Worm (Caenorhabditis elegans) whole organism, L2 larva: ENCODE data around the gene C50C3.12.

ENCODE experiments used
- C34F6.9 ChIP-seq: fragments of 150-350 bp; optimal IDR thresholded peaks from 2 replicates; lab custom pipeline; 2014; ENCODE audit warnings: missing biosample characterization, missing genetic modification characterization
- F13H6.1 ChIP-seq: sonication (generic microtip); optimal IDR thresholded peaks from 2 replicates; lab custom pipeline; 2016; ENCODE audit warnings: missing genetic modification characterization, missing compliant biosample characterization
- R02D3.7 ChIP-seq: fragments of 150-350 bp; optimal IDR thresholded peaks from 2 replicates; lab custom pipeline; 2014; ENCODE audit warnings: missing biosample characterization, missing genetic modification characterization
- Y55F3AM.14 ChIP-seq: fragments of 200-800 bp; sonication (Bioruptor generic); optimal IDR thresholded peaks from 2 replicates; lab custom pipeline; 2018; ENCODE audit warnings: mild to moderate bottlenecking, missing genetic modification characterization, missing compliant biosample characterization
- ZK546.5 ChIP-seq: sonication (generic microtip); optimal IDR thresholded peaks from 2 replicates; lab custom pipeline; 2017; ENCODE audit warnings: missing biosample characterization, missing genetic modification characterization
- alr-1 ChIP-seq: fragments of 150-350 bp; optimal IDR thresholded peaks from 2 replicates; lab custom pipeline; 2014; ENCODE audit warnings: missing biosample characterization, missing genetic modification characterization
- aly-2 ChIP-seq: fragments of 150-350 bp; optimal IDR thresholded peaks from 2 replicates; lab custom pipeline; 2014; ENCODE audit warnings: missing biosample characterization, missing genetic modification characterization
- ama-1 ChIP-seq: fragments of 150-350 bp; optimal IDR thresholded peaks from 2 replicates; lab custom pipeline; 2018; ENCODE audit warnings: inconsistent platforms
- blmp-1 ChIP-seq: sonication (generic microtip); optimal IDR thresholded peaks from 2 replicates; lab custom pipeline; 2017; ENCODE audit warnings: missing genetic modification characterization, mild to moderate bottlenecking, missing compliant biosample characterization, antibody characterized with exemption, moderate library complexity; ENCODE audit not compliant: insufficient read depth
- ceh-16 ChIP-seq: fragments of 150-350 bp; optimal IDR thresholded peaks from 2 replicates; lab custom pipeline; 2014; ENCODE audit warnings: missing biosample characterization, missing genetic modification characterization
- crh-2 ChIP-seq: sonication (generic microtip); optimal IDR thresholded peaks from 2 replicates; lab custom pipeline; 2017; ENCODE audit warnings: missing biosample characterization, missing genetic modification characterization
- dmd-4 ChIP-seq: sonication (generic microtip); optimal IDR thresholded peaks from 2 replicates; lab custom pipeline; 2017; ENCODE audit warnings: missing biosample characterization, missing genetic modification characterization
- elt-1 ChIP-seq: fragments of 150-350 bp; optimal IDR thresholded peaks from 2 replicates; lab custom pipeline; 2014; ENCODE audit warnings: missing biosample characterization, missing genetic modification characterization
- elt-3 ChIP-seq: sonication (generic microtip); optimal IDR thresholded peaks from 2 replicates; lab custom pipeline; 2017; ENCODE audit warnings: missing biosample characterization, missing genetic modification characterization
- fos-1 ChIP-seq: fragments of 150-350 bp; optimal IDR thresholded peaks from 2 replicates; lab custom pipeline; 2014; ENCODE audit warnings: missing biosample characterization, missing genetic modification characterization
- gmeb-1 ChIP-seq: fragments of 150-350 bp; optimal IDR thresholded peaks from 2 replicates; lab custom pipeline; 2014; ENCODE audit warnings: missing biosample characterization, missing genetic modification characterization
- lin-11 ChIP-seq: fragments of 150-350 bp; sonication (generic microtip); optimal IDR thresholded peaks from 2 replicates; lab custom pipeline; 2014; ENCODE audit warnings: missing biosample characterization, missing genetic modification characterization, inconsistent platforms, mixed read lengths
- lin-13 ChIP-seq: fragments of 150-350 bp; optimal IDR thresholded peaks from 2 replicates; lab custom pipeline; 2014; ENCODE audit warnings: missing biosample characterization, missing genetic modification reagents, missing genetic modification characterization
- lin-39 ChIP-seq: fragments of 150-350 bp; optimal IDR thresholded peaks from 2 replicates; lab custom pipeline; 2014; ENCODE audit warnings: missing biosample characterization, missing genetic modification reagents, missing genetic modification characterization
- lsy-2 ChIP-seq, 2 experiments: fragments of 150-350 bp in 1 of 2; sonication (generic microtip) in 1 of 2; optimal IDR thresholded peaks; 2 replicates each; lab custom pipeline; 2014 to 2017; ENCODE audit warnings: missing biosample characterization in 2 of 2, missing genetic modification characterization in 2 of 2
- mab-5 ChIP-seq: fragments of 150-350 bp; optimal IDR thresholded peaks from 2 replicates; lab custom pipeline; 2014; ENCODE audit warnings: missing biosample characterization, missing genetic modification characterization
- mbf-1 ChIP-seq: sonication (generic microtip); optimal IDR thresholded peaks from 2 replicates; lab custom pipeline; 2017; ENCODE audit warnings: missing biosample characterization, missing genetic modification characterization
- nhr-10 ChIP-seq: sonication (generic microtip); optimal IDR thresholded peaks from 2 replicates; lab custom pipeline; 2017; ENCODE audit warnings: missing biosample characterization, missing genetic modification characterization
- nhr-11 ChIP-seq: fragments of 150-350 bp; optimal IDR thresholded peaks from 2 replicates; lab custom pipeline; 2014; ENCODE audit warnings: missing biosample characterization, missing genetic modification characterization
- nhr-12 ChIP-seq: fragments of 150-350 bp; optimal IDR thresholded peaks from 2 replicates; lab custom pipeline; 2014; ENCODE audit warnings: missing biosample characterization, missing genetic modification characterization
- nhr-129 ChIP-seq: fragments of 150-350 bp; optimal IDR thresholded peaks from 2 replicates; lab custom pipeline; 2014; ENCODE audit warnings: missing biosample characterization, missing genetic modification characterization
- nhr-23 ChIP-seq: fragments of 150-350 bp; optimal IDR thresholded peaks from 2 replicates; lab custom pipeline; 2014; ENCODE audit warnings: missing biosample characterization, missing genetic modification reagents, missing genetic modification characterization
- nhr-237 ChIP-seq: fragments of 150-350 bp; optimal IDR thresholded peaks from 2 replicates; lab custom pipeline; 2014; ENCODE audit warnings: missing biosample characterization, missing genetic modification characterization
- nhr-25 ChIP-seq: fragments of 150-350 bp; sonication (generic microtip); optimal IDR thresholded peaks from 3 replicates; lab custom pipeline; 2014; ENCODE audit warnings: missing biosample characterization, missing genetic modification characterization
- nhr-77 ChIP-seq: fragments of 150-350 bp; optimal IDR thresholded peaks from 2 replicates; lab custom pipeline; 2014; ENCODE audit warnings: missing biosample characterization, missing genetic modification characterization
- peb-1 ChIP-seq: fragments of 150-350 bp; optimal IDR thresholded peaks from 2 replicates; lab custom pipeline; 2014; ENCODE audit warnings: missing biosample characterization, missing genetic modification characterization
- sma-9 ChIP-seq, 2 experiments: fragments of 150-350 bp in 1 of 2; sonication (generic microtip) in 1 of 2; optimal IDR thresholded peaks; 2 replicates each; lab custom pipeline; 2014 to 2016; ENCODE audit warnings: missing genetic modification characterization in 2 of 2, mild to moderate bottlenecking in 1 of 2, missing biosample characterization in 1 of 2, missing compliant biosample characterization in 1 of 2, missing genetic modification reagents in 1 of 2, moderate library complexity in 1 of 2
- snpc-4 ChIP-seq: fragments of 150-350 bp; optimal IDR thresholded peaks from 2 replicates; lab custom pipeline; 2014; ENCODE audit warnings: missing biosample characterization, missing genetic modification characterization
- unc-39 ChIP-seq: fragments of 150-350 bp; optimal IDR thresholded peaks from 2 replicates; lab custom pipeline; 2014; ENCODE audit warnings: missing biosample characterization, missing genetic modification characterization
- unc-55 ChIP-seq: fragments of 150-350 bp; sonication (generic microtip); optimal IDR thresholded peaks from 3 replicates; lab custom pipeline; 2014; ENCODE audit warnings: missing biosample characterization, missing genetic modification reagents, missing genetic modification characterization
- unc-62 ChIP-seq: fragments of 150-350 bp; optimal IDR thresholded peaks from 2 replicates; lab custom pipeline; 2014; ENCODE audit warnings: missing biosample characterization, missing genetic modification reagents, missing genetic modification characterization
- zag-1 ChIP-seq: fragments of 150-350 bp; optimal IDR thresholded peaks from 2 replicates; lab custom pipeline; 2014; ENCODE audit warnings: missing biosample characterization, missing genetic modification characterization
- ztf-1 ChIP-seq: fragments of 200-800 bp; sonication (Bioruptor generic); conservative IDR thresholded peaks from 2 replicates; pipeline ENCODE4 v1.3.6; 2022; ENCODE audit warnings: missing genetic modification characterization, missing compliant biosample characterization
- ztf-4 ChIP-seq: fragments of 150-350 bp; optimal IDR thresholded peaks from 2 replicates; lab custom pipeline; 2014; ENCODE audit warnings: missing biosample characterization, missing genetic modification characterization

Gene C50C3.12

ce11 chrIII:8202754-8203153, 26.4 kb downstream of the C50C3.12 start, which contains the start of gene snb-5:
snb-5 (plus strand) TSS chrIII:8203054.
- TF ChIP-seq lsy-2 (tag; optimal IDR thresholded peaks at IDR 0.05; lab: Kevin White, UChicago) (no peak), snpc-4 (tag; lab: Kevin White, UChicago) (no peak), blmp-1 (tag; lab: Kevin White, UChicago) (no peak)

ce11 chrIII:8209775-8210174, 33.4 kb downstream of the C50C3.12 start, which contains the start of gene C30A5.10:
C30A5.10 (minus strand) TSS chrIII:8209875.
- no peak for TF ChIP-seq elt-1
- no peak for TF ChIP-seq nhr-23 (tag; lab: Kevin White, UChicago)
- no peak for TF ChIP-seq elt-3 (tag; lab: Kevin White, UChicago)
- TF ChIP-seq ztf-1 (GFP tag; lab: Robert Waterston, UW), result no peak
- TF ChIP-seq C34F6.9 (tag; lab: Kevin White, UChicago), result no peak
- TF ChIP-seq snpc-4 (tag; lab: Kevin White, UChicago), result no peak
- TF ChIP-seq unc-62, result no peak
- TF ChIP-seq zag-1 (tag; lab: Kevin White, UChicago), result no peak
- no peak for TF ChIP-seq nhr-237 (tag; lab: Kevin White, UChicago)
- TF ChIP-seq nhr-12, result no peak
- no peak for TF ChIP-seq alr-1 (tag; lab: Kevin White, UChicago)
- TF ChIP-seq lin-13, result no peak
- TF ChIP-seq aly-2 (tag; lab: Kevin White, UChicago), result no peak
- no peak for TF ChIP-seq lin-39 (tag; lab: Kevin White, UChicago)
- TF ChIP-seq ceh-16 (tag; lab: Kevin White, UChicago), result no peak
- no peak for TF ChIP-seq mab-5
- TF ChIP-seq unc-39 (tag; lab: Kevin White, UChicago), result no peak
- TF ChIP-seq ama-1 (lab: Kevin White, UChicago), result no peak

ce11 chrIII:8211562-8211961, 35.2 kb downstream of the C50C3.12 start:
- TF ChIP-seq ZK546.5 (tag; lab: Kevin White, UChicago), result no peak
- TF ChIP-seq nhr-129 (tag; lab: Kevin White, UChicago), result peak; percentile 14
- TF ChIP-seq nhr-77 (tag; lab: Kevin White, UChicago), result no peak
- no peak for TF ChIP-seq fos-1 (tag; lab: Kevin White, UChicago)
- peak; percentile 49 for TF ChIP-seq unc-55 (GFP tag; lab: Kevin White, UChicago)
- peak in 1 of 2 experiments; percentile 54 for TF ChIP-seq lsy-2 (tag; optimal IDR thresholded peaks at IDR 0.05; lab: Kevin White, UChicago)
- TF ChIP-seq R02D3.7, result no peak
- peak; percentile 17 for TF ChIP-seq C34F6.9 (tag; lab: Kevin White, UChicago)
- TF ChIP-seq, all 48 proteins: peak for 4

ce11 chrIII:8216224-8216623, 39.9 kb downstream of the C50C3.12 start, which contains the start of gene unc-86:
unc-86 (minus strand) TSS chrIII:8216336.
- TF ChIP-seq unc-55 (GFP tag; lab: Kevin White, UChicago) (peak; percentile 4), ZK546.5 (tag; lab: Kevin White, UChicago) (no peak)

ce11 chrIII:8217919-8218318, 41.6 kb downstream of the C50C3.12 start, which contains the start of gene C30A5.16:
C30A5.16 (plus strand) TSS chrIII:8218219.
- TF ChIP-seq aly-2 (tag; lab: Kevin White, UChicago) (no peak), ZK546.5 (tag; lab: Kevin White, UChicago) (no peak), C34F6.9 (tag; lab: Kevin White, UChicago) (no peak), nhr-12 (no peak), fos-1 (tag; lab: Kevin White, UChicago) (no peak), unc-62 (no peak), ztf-1 (GFP tag; lab: Robert Waterston, UW) (no peak), ztf-4 (tag; lab: Kevin White, UChicago) (no peak), ama-1 (lab: Kevin White, UChicago) (no peak), crh-2 (tag; lab: Kevin White, UChicago) (no peak), F13H6.1 (tag; lab: Kevin White, UChicago) (no peak), nhr-10 (tag; lab: Kevin White, UChicago) (no peak), nhr-237 (tag; lab: Kevin White, UChicago) (no peak)

ce11 chrIII:8220081-8220480, 43.7 kb downstream of the C50C3.12 start:
- TF ChIP-seq nhr-237 (tag; lab: Kevin White, UChicago) (no peak), nhr-25 (tag; lab: Kevin White, UChicago) (no peak), lin-39 (tag; lab: Kevin White, UChicago) (no peak), nhr-12 (no peak), peb-1 (tag; lab: Kevin White, UChicago) (no peak), Y55F3AM.14 (GFP tag; lab: Kevin White, UChicago) (no peak), fos-1 (tag; lab: Kevin White, UChicago) (no peak), dmd-4 (tag; lab: Kevin White, UChicago) (no peak), elt-1 (no peak), nhr-11 (tag; lab: Kevin White, UChicago) (no peak), gmeb-1 (tag; lab: Kevin White, UChicago) (no peak), nhr-10 (tag; lab: Kevin White, UChicago) (no peak), nhr-77 (tag; lab: Kevin White, UChicago) (no peak), sma-9 (GFP tag; optimal IDR thresholded peaks at IDR 0.05; lab: Kevin White, UChicago) (no peak), sma-9 (tag; optimal IDR thresholded peaks at IDR 0.05; lab: Kevin White, UChicago) (no peak), mbf-1 (tag; lab: Kevin White, UChicago) (no peak), lin-11 (tag; lab: Kevin White, UChicago) (no peak), lsy-2 (tag; optimal IDR thresholded peaks at IDR 0.05; lab: Kevin White, UChicago) (no peak), nhr-129 (tag; lab: Kevin White, UChicago) (no peak)
